Worm (Caenorhabditis elegans) whole organism, L4/young adult: ENCODE results near the gene Y57G11C.38.

Source experiments
- W03F9.2 ChIP-seq: fragments of 150-350 bp; optimal IDR thresholded peaks from 2 replicates; lab custom pipeline; 2014; ENCODE audit warnings: missing biosample characterization, missing genetic modification characterization
- dao-5 ChIP-seq: sonication (generic microtip); optimal IDR thresholded peaks from 2 replicates; lab custom pipeline; 2016; ENCODE audit warnings: missing genotype, missing genetic modification characterization, moderate library complexity, missing compliant biosample characterization
- him-1 ChIP-seq: sonication (generic microtip); optimal IDR thresholded peaks from 2 replicates; lab custom pipeline; 2016; ENCODE audit warnings: missing genotype, missing genetic modification reagents, missing genetic modification characterization, missing compliant biosample characterization

DNA sequence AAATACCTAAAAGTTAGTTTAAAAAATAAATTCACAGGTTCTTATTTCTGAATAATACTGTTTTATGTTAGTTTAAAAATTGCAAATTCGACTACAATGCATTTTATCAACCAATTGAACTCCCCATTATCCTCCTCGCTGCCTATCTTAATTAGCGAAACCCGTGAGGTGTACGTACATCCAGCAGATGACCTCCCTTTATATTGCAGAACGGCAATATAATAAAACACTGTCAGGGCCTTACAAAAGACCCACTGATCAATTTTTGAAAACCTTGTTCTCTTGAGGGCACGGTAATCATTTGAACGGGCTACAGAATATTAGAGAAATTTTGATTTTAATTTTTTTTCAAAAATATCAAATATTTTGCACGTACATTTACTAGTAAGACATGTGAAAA is 2.3 kb downstream of the Y57G11C.38 start:
- no peak for TF ChIP-seq dao-5 (tag; lab: Kevin White, UChicago)
- TF ChIP-seq him-1 (tag; lab: Kevin White, UChicago) = no peak
- TF ChIP-seq W03F9.2 (tag; lab: Kevin White, UChicago) = no peak
